Fruit fly (Drosophila melanogaster) whole organism, embryonic: Measurements from ENCODE around the gene lectin-37Db.

Experiments
- Bdp1 ChIP-seq: fragments of 200-800 bp; sonication (Bioruptor generic); optimal IDR thresholded peaks from 3 replicates; lab custom pipeline; 2016; ENCODE audit warnings: missing biosample characterization, missing genetic modification characterization
- CG10321 ChIP-seq: fragments of 200-800 bp; sonication (Bioruptor generic); IDR thresholded peaks from 2 replicates; pipeline ENCODE4 v1.3.6; 2022; ENCODE audit warnings: missing biosample characterization, missing genetic modification characterization
- CG10366 ChIP-seq: fragments of 200-800 bp; sonication (Bioruptor generic); IDR thresholded peaks from 2 replicates; pipeline ENCODE4 v1.3.6; 2022; ENCODE audit warnings: missing biosample characterization, missing genetic modification characterization
- CG10543 ChIP-seq: fragments of 200-800 bp; sonication (Bioruptor generic); optimal IDR thresholded peaks from 3 replicates; lab custom pipeline; 2017; ENCODE audit warnings: missing biosample characterization, mild to moderate bottlenecking, missing genetic modification characterization, moderate library complexity
- CG11456 ChIP-seq: fragments of 200-800 bp; sonication (Bioruptor generic); IDR thresholded peaks from 3 replicates; pipeline ENCODE4 v1.3.6; 2022; ENCODE audit warnings: missing biosample characterization, missing genetic modification characterization
- CG12659 ChIP-seq: fragments of 200-800 bp; sonication (Bioruptor generic); optimal IDR thresholded peaks from 3 replicates; lab custom pipeline; 2017; ENCODE audit warnings: mild to moderate bottlenecking, missing biosample characterization, missing genetic modification reagents, missing genetic modification characterization
- CG13123 ChIP-seq: fragments of 200-800 bp; sonication (Bioruptor generic); optimal IDR thresholded peaks from 2 replicates; lab custom pipeline; 2016; ENCODE audit warnings: missing biosample characterization, missing genetic modification characterization
- CG14667 ChIP-seq: fragments of 200-800 bp; sonication (Bioruptor generic); IDR thresholded peaks from 2 replicates; pipeline ENCODE4 v1.3.6; 2022; ENCODE audit warnings: missing biosample characterization, missing genetic modification characterization
- CG16779 ChIP-seq: fragments of 200-800 bp; sonication (Bioruptor generic); IDR thresholded peaks from 2 replicates; pipeline ENCODE4 v1.3.6; 2022; ENCODE audit warnings: missing biosample characterization, missing genetic modification characterization
- CG17186 ChIP-seq: fragments of 200-800 bp; sonication (Bioruptor generic); optimal IDR thresholded peaks from 3 replicates; lab custom pipeline; 2017; ENCODE audit warnings: missing biosample characterization, missing genetic modification reagents, missing genetic modification characterization
- CG2199 ChIP-seq: fragments of 200-800 bp; sonication (Bioruptor generic); IDR thresholded peaks from 3 replicates; pipeline ENCODE4 v1.3.6; 2022; ENCODE audit warnings: missing biosample characterization, missing genetic modification characterization
- CG2678 ChIP-seq: fragments of 200-800 bp; sonication (Bioruptor generic); optimal IDR thresholded peaks from 3 replicates; lab custom pipeline; 2019; ENCODE audit warnings: missing biosample characterization, mild to moderate bottlenecking, missing genetic modification characterization, moderate library complexity
- CG31441 ChIP-seq: fragments of 200-800 bp; sonication (Bioruptor generic); IDR thresholded peaks from 2 replicates; pipeline ENCODE4 v1.3.6; 2022; ENCODE audit warnings: missing biosample characterization, missing genetic modification characterization
- CG33213 ChIP-seq: fragments of 200-800 bp; sonication (Bioruptor generic); optimal IDR thresholded peaks from 3 replicates; lab custom pipeline; 2016; ENCODE audit warnings: missing biosample characterization, missing genetic modification characterization
- CG34224 ChIP-seq: fragments of 200-800 bp; sonication (Bioruptor generic); IDR thresholded peaks from 3 replicates; pipeline ENCODE4 v1.3.6; 2022; ENCODE audit warnings: missing biosample characterization, missing genetic modification characterization; ENCODE audit not compliant: partially characterized antibody
- CG3838 ChIP-seq: fragments of 200-800 bp; sonication (Bioruptor generic); optimal IDR thresholded peaks from 3 replicates; lab custom pipeline; 2016; ENCODE audit warnings: missing biosample characterization, missing genetic modification characterization
- CG4282 ChIP-seq: fragments of 200-800 bp; sonication (Bioruptor generic); optimal IDR thresholded peaks from 2 replicates; lab custom pipeline; 2016; ENCODE audit warnings: missing biosample characterization, missing genetic modification characterization
- CG4360 ChIP-seq: fragments of 200-800 bp; sonication (Bioruptor generic); IDR thresholded peaks from 2 replicates; pipeline ENCODE4 v1.3.6; 2022; ENCODE audit warnings: missing biosample characterization, missing genetic modification characterization
- CG5180 ChIP-seq: fragments of 200-800 bp; sonication (Bioruptor generic); optimal IDR thresholded peaks from 3 replicates; lab custom pipeline; 2017; ENCODE audit warnings: missing biosample characterization, missing genetic modification characterization, mild to moderate bottlenecking, moderate library complexity, missing genetic modification reagents
- CG6683 ChIP-seq: fragments of 200-800 bp; sonication (Bioruptor generic); optimal IDR thresholded peaks from 2 replicates; lab custom pipeline; 2017; ENCODE audit warnings: missing biosample characterization, mild to moderate bottlenecking, missing genetic modification characterization, missing genetic modification reagents
- CG7556 ChIP-seq: fragments of 200-800 bp; sonication (Bioruptor generic); optimal IDR thresholded peaks from 2 replicates; lab custom pipeline; 2017; ENCODE audit warnings: missing biosample characterization, mild to moderate bottlenecking, missing genetic modification characterization
- CG8281 ChIP-seq: fragments of 200-800 bp; sonication (Bioruptor generic); optimal IDR thresholded peaks from 2 replicates; lab custom pipeline; 2018; ENCODE audit warnings: missing biosample characterization, mild to moderate bottlenecking, missing genetic modification characterization, moderate library complexity
- CkIIα-i1 ChIP-seq: fragments of 200-800 bp; sonication (Bioruptor generic); IDR thresholded peaks from 2 replicates; pipeline ENCODE4 v1.3.6; 2022; ENCODE audit warnings: missing biosample characterization, missing genetic modification characterization
- D19B ChIP-seq: fragments of 200-800 bp; sonication (Bioruptor generic); optimal IDR thresholded peaks from 2 replicates; lab custom pipeline; 2017; ENCODE audit warnings: missing biosample characterization, mild to moderate bottlenecking, missing genetic modification characterization
- Dref ChIP-seq: fragments of 200-800 bp; sonication (Bioruptor generic); IDR thresholded peaks from 2 replicates; pipeline ENCODE4 v1.3.6; 2022; ENCODE audit warnings: missing biosample characterization, missing genetic modification characterization
- Drgx ChIP-seq: fragments of 200-800 bp; sonication (Bioruptor generic); IDR thresholded peaks from 2 replicates; pipeline ENCODE4 v1.3.6; 2022; ENCODE audit warnings: missing biosample characterization, missing genetic modification characterization
- E2f2 ChIP-seq: fragments of 200-800 bp; sonication (Bioruptor generic); IDR thresholded peaks from 2 replicates; pipeline ENCODE4 v1.3.6; 2022; ENCODE audit warnings: missing biosample characterization, missing genetic modification characterization
- HLHmδ ChIP-seq: fragments of 200-800 bp; sonication (Bioruptor generic); optimal IDR thresholded peaks from 2 replicates; lab custom pipeline; 2018; ENCODE audit warnings: missing biosample characterization, mild to moderate bottlenecking, missing genetic modification characterization, moderate library complexity
- HmgD ChIP-seq: fragments of 200-800 bp; sonication (Bioruptor generic); optimal IDR thresholded peaks from 3 replicates; lab custom pipeline; 2016; ENCODE audit warnings: missing biosample characterization, missing genetic modification characterization
- Kr ChIP-seq: fragments of 200-800 bp; sonication (Bioruptor generic); optimal IDR thresholded peaks from 2 replicates; lab custom pipeline; 2017; ENCODE audit warnings: missing biosample characterization, mild to moderate bottlenecking, missing genetic modification characterization
- Max ChIP-seq: fragments of 200-800 bp; sonication (Bioruptor generic); optimal IDR thresholded peaks from 2 replicates; lab custom pipeline; 2016; ENCODE audit warnings: missing biosample characterization, mild to moderate bottlenecking, missing genetic modification characterization
- Scr ChIP-seq: fragments of 200-800 bp; sonication (Bioruptor generic); IDR thresholded peaks from 2 replicates; pipeline ENCODE4 v1.3.6; 2022; ENCODE audit warnings: missing biosample characterization, missing genetic modification characterization; ENCODE audit not compliant: partially characterized antibody
- Usf ChIP-seq: fragments of 200-800 bp; sonication (Bioruptor generic); optimal IDR thresholded peaks from 2 replicates; lab custom pipeline; 2017; ENCODE audit warnings: missing genotype, missing biosample characterization, missing genetic modification characterization
- ash1 ChIP-seq: fragments of 200-800 bp; sonication (Bioruptor generic); optimal IDR thresholded peaks from 2 replicates; lab custom pipeline; 2018; ENCODE audit warnings: missing biosample characterization, mild to moderate bottlenecking, missing genetic modification characterization
- corto ChIP-seq: fragments of 200-800 bp; sonication (Bioruptor generic); optimal IDR thresholded peaks from 2 replicates; lab custom pipeline; 2016; ENCODE audit warnings: missing biosample characterization, mild to moderate bottlenecking, missing genetic modification characterization, moderate library complexity
- crol ChIP-seq: fragments of 200-800 bp; sonication (Bioruptor generic); IDR thresholded peaks from 2 replicates; pipeline ENCODE4 v1.3.6; 2022; ENCODE audit warnings: missing biosample characterization, missing genetic modification characterization
- crp ChIP-seq, 2 experiments: fragments of 200-800 bp; sonication (Bioruptor generic); optimal IDR thresholded peaks; 2 replicates in 1 of 2; 3 replicates in 1 of 2; lab custom pipeline; 2017; ENCODE audit warnings: missing biosample characterization in 2 of 2, missing genetic modification characterization in 2 of 2, mild to moderate bottlenecking in 1 of 2, moderate library complexity in 1 of 2
- dati ChIP-seq: fragments of 200-800 bp; sonication (Bioruptor generic); IDR thresholded peaks from 2 replicates; pipeline ENCODE4 v1.3.6; 2022; ENCODE audit warnings: missing biosample characterization, missing genetic modification characterization
- gce ChIP-seq: fragments of 200-800 bp; sonication (Bioruptor generic); IDR thresholded peaks from 3 replicates; pipeline ENCODE4 v1.3.6; 2022; ENCODE audit warnings: missing biosample characterization, missing genetic modification characterization
- grn ChIP-seq: fragments of 200-800 bp; sonication (Bioruptor generic); optimal IDR thresholded peaks from 3 replicates; lab custom pipeline; 2017; ENCODE audit warnings: missing biosample characterization, missing genetic modification characterization
- gsb-n ChIP-seq: fragments of 200-800 bp; sonication (Bioruptor generic); optimal IDR thresholded peaks from 3 replicates; lab custom pipeline; 2018; ENCODE audit warnings: missing biosample characterization, mild to moderate bottlenecking, missing genetic modification characterization
- odd ChIP-seq: fragments of 200-800 bp; sonication (Bioruptor generic); optimal IDR thresholded peaks from 2 replicates; lab custom pipeline; 2017; ENCODE audit warnings: missing biosample characterization, mild to moderate bottlenecking, missing genetic modification characterization
- pb ChIP-seq: fragments of 200-800 bp; sonication (Bioruptor generic); optimal IDR thresholded peaks from 3 replicates; lab custom pipeline; 2016; ENCODE audit warnings: missing biosample characterization, missing genetic modification characterization
- phol ChIP-seq: fragments of 200-800 bp; sonication (Bioruptor generic); optimal IDR thresholded peaks from 3 replicates; lab custom pipeline; 2018; ENCODE audit warnings: missing biosample characterization, mild to moderate bottlenecking, missing genetic modification characterization, moderate library complexity
- tio ChIP-seq: fragments of 200-800 bp; sonication (Bioruptor generic); optimal IDR thresholded peaks from 2 replicates; lab custom pipeline; 2017; ENCODE audit warnings: missing biosample characterization, missing genetic modification characterization, inconsistent platforms
- toy ChIP-seq: fragments of 200-800 bp; sonication (Bioruptor generic); IDR thresholded peaks from 2 replicates; pipeline ENCODE4 v1.3.6; 2022; ENCODE audit warnings: missing biosample characterization, missing genetic modification characterization
- wor ChIP-seq: fragments of 200-800 bp; sonication (Bioruptor generic); IDR thresholded peaks from 2 replicates; pipeline ENCODE4 v1.3.6; 2022; ENCODE audit warnings: missing biosample characterization, missing genetic modification characterization
- zen2 ChIP-seq: fragments of 200-800 bp; sonication (Bioruptor generic); IDR thresholded peaks from 3 replicates; pipeline ENCODE4 v1.3.6; 2022; ENCODE audit warnings: missing biosample characterization, missing genetic modification characterization; ENCODE audit not compliant: partially characterized antibody

lectin-37Db gene

dm6 chr2L:19416602-19417497, 2.0 kb upstream of the lectin-37Db start, which contains the start of gene Lectin-galC1 (continued):
- TF ChIP-seq CG12659 (GFP tag; lab: Kevin White, UChicago) (peak; percentile 77), Max (GFP tag; lab: Kevin White, UChicago) (peak; percentile 80), CG7556 (peak; percentile 80), CG16779 (GFP tag; lab: Robert Waterston, UW) (no peak), CG14667 (GFP tag; lab: Robert Waterston, UW) (peak; percentile 76; the same call in 1 of the 2 replicates), CG5180 (GFP tag; lab: Kevin White, UChicago) (peak; percentile 76), crp (GFP tag; optimal IDR thresholded peaks at IDR 0.05; lab: Kevin White, UChicago) (peak in 1 of 2 experiments; percentile 52), CG8281 (tag; lab: Kevin White, UChicago) (no peak), corto (no peak), Usf (GFP tag; lab: Kevin White, UChicago) (peak; percentile 63), toy (GFP tag; lab: Robert Waterston, UW) (0 out of 2 replicates have a peak, but pooled peaks have one; percentile 13), E2f2 (GFP tag; lab: Robert Waterston, UW) (peak; percentile 61), CG3838 (GFP tag; lab: Kevin White, UChicago) (peak; percentile 72), CG4282 (GFP tag; lab: Kevin White, UChicago) (peak; percentile 77), Bdp1 (peak; percentile 76), CG34224 (GFP tag; lab: Robert Waterston, UW) (no peak), crol (GFP tag; lab: Robert Waterston, UW) (no peak; the same call in 1 of the 2 replicates), CG2678 (peak; percentile 88), CG6683 (GFP tag; lab: Kevin White, UChicago) (peak; percentile 60), zen2 (no peak), CG33213 (GFP tag; lab: Kevin White, UChicago) (peak; percentile 78), dati (GFP tag; lab: Robert Waterston, UW) (peak; percentile 47), Scr (no peak), tio (peak; percentile 82), CG13123 (peak; percentile 74), pb (GFP tag; lab: Kevin White, UChicago) (peak; percentile 70), HLHmδ (GFP tag; lab: Kevin White, UChicago) (no peak), CG11456 (peak; percentile 82), CG2199 (peak; percentile 27; the same call in 1 of the 3 replicates), gce (GFP tag; lab: Robert Waterston, UW) (peak; percentile 72; the same call in 2 of the 3 replicates), CG4360 (peak; percentile 48; the same call in 1 of the 2 replicates), odd (peak; percentile 84), CG31441 (peak; percentile 90), wor (GFP tag; lab: Robert Waterston, UW) (peak; percentile 77), gsb-n (tag; lab: Kevin White, UChicago) (peak; percentile 87), CG17186 (peak; percentile 76), HmgD (GFP tag; lab: Kevin White, UChicago) (peak; percentile 30), CkIIα-i1 (GFP tag; lab: Robert Waterston, UW) (no peak), CG10366 (GFP tag; lab: Robert Waterston, UW) (peak; percentile 85), CG10543 (GFP tag; lab: Kevin White, UChicago) (peak; percentile 36), Kr (GFP tag; lab: Kevin White, UChicago) (no peak), CG10321 (peak; percentile 65), Drgx (GFP tag; lab: Robert Waterston, UW) (peak; percentile 86), ash1 (GFP tag; lab: Kevin White, UChicago) (no peak), phol (tag; lab: Kevin White, UChicago) (peak; percentile 88), grn (GFP tag; lab: Kevin White, UChicago) (peak; percentile 40), Dref (GFP tag; lab: Robert Waterston, UW) (no peak), D19B (GFP tag; lab: Kevin White, UChicago) (no peak)
